Fruit fly (Drosophila melanogaster) whole organism, embryonic: ENCODE results near the gene Or69a.

Experiments used
- CG12942 ChIP-seq: fragments of 200-800 bp; sonication (Bioruptor generic); optimal IDR thresholded peaks from 3 replicates; lab custom pipeline; 2016; ENCODE audit warnings: missing biosample characterization, missing genetic modification characterization
- CG8478 ChIP-seq: fragments of >200 bp; optimal IDR thresholded peaks from 2 replicates; lab custom pipeline; 2018
- Hmr ChIP-seq: fragments of 200-800 bp; sonication (Bioruptor generic); optimal IDR thresholded peaks from 3 replicates; lab custom pipeline; 2017; ENCODE audit warnings: mild to moderate bottlenecking, missing biosample characterization, missing genetic modification reagents, missing genetic modification characterization
- dpn ChIP-seq, 2 experiments: fragments of 200-800 bp; sonication (Bioruptor generic); optimal IDR thresholded peaks; 3 replicates each; lab custom pipeline; 2016; ENCODE audit warnings: missing biosample characterization in 2 of 2, missing genetic modification characterization in 2 of 2
- gsb ChIP-seq: fragments of 200-800 bp; sonication (Bioruptor generic); IDR thresholded peaks from 2 replicates; pipeline ENCODE4 v1.3.6; 2022; ENCODE audit warnings: missing biosample characterization, missing genetic modification characterization

- no peak for TF ChIP-seq Hmr (GFP tag; lab: Kevin White, UChicago)
- TF ChIP-seq gsb (GFP tag; lab: Robert Waterston, UW): no peak
- TF ChIP-seq dpn (GFP tag; optimal IDR thresholded peaks at IDR 0.05; lab: Kevin White, UChicago): no peak
- no peak for TF ChIP-seq CG12942 (GFP tag; lab: Kevin White, UChicago)
- TF ChIP-seq CG8478: no peak
Measured at dm6 chr3L:12967633-12968032, at the start of gene Or69a.
